Worm (Caenorhabditis elegans) whole organism, L4/young adult: ENCODE results near the gene C55A6.4.

Source experiments
- W03F9.2 ChIP-seq: fragments of 150-350 bp; optimal IDR thresholded peaks from 2 replicates; lab custom pipeline; 2014; ENCODE audit warnings: missing biosample characterization, missing genetic modification characterization
- dao-5 ChIP-seq: sonication (generic microtip); optimal IDR thresholded peaks from 2 replicates; lab custom pipeline; 2016; ENCODE audit warnings: missing genotype, missing genetic modification characterization, moderate library complexity, missing compliant biosample characterization
- him-1 ChIP-seq: sonication (generic microtip); optimal IDR thresholded peaks from 2 replicates; lab custom pipeline; 2016; ENCODE audit warnings: missing genotype, missing genetic modification reagents, missing genetic modification characterization, missing compliant biosample characterization

DNA sequence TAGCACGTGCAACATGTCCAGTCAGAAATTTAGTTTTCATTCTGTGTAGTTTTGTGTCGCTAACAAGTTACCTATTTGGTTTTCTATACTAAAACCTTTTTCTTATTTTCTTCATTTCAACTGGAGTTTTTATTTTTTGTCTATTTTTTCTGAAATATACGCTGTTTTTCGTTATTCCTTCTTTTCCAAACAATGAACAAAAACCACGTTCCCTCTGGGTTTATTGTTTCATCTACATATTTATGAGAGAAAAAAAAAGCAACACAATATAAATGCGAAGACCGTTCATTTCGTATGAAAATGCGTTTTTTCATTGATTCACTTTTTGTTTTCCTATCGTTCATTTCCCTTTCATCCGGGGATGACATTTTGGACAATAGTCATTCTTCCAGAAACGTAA is 38.3 kb downstream of the C55A6.4 start, which contains the start of gene T11F9.22:
- TF ChIP-seq dao-5 (no peak), W03F9.2 (tag; lab: Kevin White, UChicago) (no peak), him-1 (tag; lab: Kevin White, UChicago) (no peak)
